Fruit fly (Drosophila melanogaster) whole organism, pupa: ENCODE results near the gene CG43347.
A peak's percentile ranks its signal among the peaks of the same experiment; 100 is the strongest.

Source experiments
- CG13204 ChIP-seq: fragments of 200-800 bp; sonication (Bioruptor generic); optimal IDR thresholded peaks from 2 replicates; lab custom pipeline; 2018; ENCODE audit warnings: missing biosample characterization, mild to moderate bottlenecking, missing genetic modification characterization, moderate library complexity
- CG15710 ChIP-seq: fragments of 200-800 bp; sonication (Bioruptor generic); optimal IDR thresholded peaks from 2 replicates; lab custom pipeline; 2018; ENCODE audit warnings: missing biosample characterization, mild to moderate bottlenecking, missing genetic modification characterization, moderate library complexity
- CG17806 ChIP-seq: fragments of 200-800 bp; sonication (Bioruptor generic); optimal IDR thresholded peaks from 2 replicates; lab custom pipeline; 2018; ENCODE audit warnings: missing biosample characterization, mild to moderate bottlenecking, missing genetic modification characterization, moderate library complexity
- CG32121 ChIP-seq: fragments of 200-800 bp; sonication (Bioruptor generic); IDR thresholded peaks from 2 replicates; pipeline ENCODE4 v1.3.6; 2022; ENCODE audit warnings: missing biosample characterization, missing genetic modification characterization
- CG34367 ChIP-seq: fragments of 200-800 bp; sonication (Bioruptor generic); optimal IDR thresholded peaks from 2 replicates; lab custom pipeline; 2018; ENCODE audit warnings: missing biosample characterization, mild to moderate bottlenecking, missing genetic modification characterization
- CG9948 ChIP-seq: fragments of 200-800 bp; sonication (Bioruptor generic); optimal IDR thresholded peaks from 2 replicates; lab custom pipeline; 2018; ENCODE audit warnings: missing biosample characterization, mild to moderate bottlenecking, missing genetic modification characterization, moderate library complexity
- EcR ChIP-seq: fragments of 200-800 bp; sonication (Bioruptor generic); optimal IDR thresholded peaks from 3 replicates; lab custom pipeline; 2019; ENCODE audit warnings: missing biosample characterization, missing genetic modification characterization, mild to moderate bottlenecking, moderate library complexity, missing genetic modification reagents
- Ets98B ChIP-seq: fragments of 200-800 bp; sonication (Bioruptor generic); IDR thresholded peaks from 2 replicates; pipeline ENCODE4 v1.3.6; 2022; ENCODE audit warnings: missing biosample characterization, missing genetic modification characterization
- Pif1A ChIP-seq: fragments of 200-800 bp; sonication (Bioruptor generic); optimal IDR thresholded peaks from 3 replicates; lab custom pipeline; 2016; ENCODE audit warnings: missing biosample characterization, missing genetic modification characterization
- Pif1B ChIP-seq: fragments of 200-800 bp; sonication (Bioruptor generic); optimal IDR thresholded peaks from 3 replicates; lab custom pipeline; 2016; ENCODE audit warnings: missing biosample characterization, missing genetic modification characterization
- fd96Ca ChIP-seq: fragments of 200-800 bp; sonication (Bioruptor generic); IDR thresholded peaks from 3 replicates; pipeline ENCODE4 v1.3.6; 2022; ENCODE audit warnings: missing biosample characterization, missing genetic modification characterization
- gl ChIP-seq: fragments of 200-800 bp; sonication (Bioruptor generic); optimal IDR thresholded peaks from 2 replicates; lab custom pipeline; 2018; ENCODE audit warnings: missing biosample characterization, mild to moderate bottlenecking, missing genetic modification characterization

- TF ChIP-seq Pif1B (GFP tag; lab: Kevin White, UChicago) (no peak), EcR (GFP tag; lab: Kevin White, UChicago) (no peak), gl (tag; lab: Kevin White, UChicago) (no peak), CG9948 (tag; lab: Kevin White, UChicago) (no peak), fd96Ca (no peak), CG34367 (tag; lab: Kevin White, UChicago) (no peak), CG13204 (GFP tag; lab: Kevin White, UChicago) (peak; percentile 52), CG32121 (GFP tag; lab: Robert Waterston, UW) (no peak), Pif1A (no peak), CG15710 (no peak), Ets98B (no peak), CG17806 (tag; lab: Kevin White, UChicago) (no peak)
Observed at dm6 chrX:10613568-10613967, 6.4 kb downstream of the CG43347 start.
